Fruit fly (Drosophila melanogaster) whole organism, prepupa: ENCODE measurements around the gene RNF220.

Source experiments
- CG31627 ChIP-seq: fragments of 200-800 bp; sonication (Bioruptor generic); optimal IDR thresholded peaks from 3 replicates; lab custom pipeline; 2016; ENCODE audit warnings: missing biosample characterization, missing genetic modification characterization
- CG3919 ChIP-seq: fragments of 200-800 bp; sonication (Bioruptor generic); optimal IDR thresholded peaks from 3 replicates; lab custom pipeline; 2016; ENCODE audit warnings: missing biosample characterization, missing genetic modification characterization
- Gug ChIP-seq: fragments of 200-800 bp; sonication (Bioruptor generic); IDR thresholded peaks from 2 replicates; pipeline ENCODE4 v1.3.6; 2022; ENCODE audit warnings: missing biosample characterization, missing genetic modification characterization
- acj6 ChIP-seq: fragments of 200-800 bp; sonication (Bioruptor generic); optimal IDR thresholded peaks from 3 replicates; lab custom pipeline; 2016; ENCODE audit warnings: missing biosample characterization, missing genetic modification characterization
- cyc ChIP-seq: fragments of 200-800 bp; sonication (Bioruptor generic); optimal IDR thresholded peaks from 3 replicates; lab custom pipeline; 2016; ENCODE audit warnings: missing biosample characterization, missing genetic modification characterization
- lz ChIP-seq: fragments of 200-800 bp; sonication (Bioruptor generic); optimal IDR thresholded peaks from 3 replicates; lab custom pipeline; 2016; ENCODE audit warnings: missing biosample characterization, missing genetic modification characterization

DNA sequence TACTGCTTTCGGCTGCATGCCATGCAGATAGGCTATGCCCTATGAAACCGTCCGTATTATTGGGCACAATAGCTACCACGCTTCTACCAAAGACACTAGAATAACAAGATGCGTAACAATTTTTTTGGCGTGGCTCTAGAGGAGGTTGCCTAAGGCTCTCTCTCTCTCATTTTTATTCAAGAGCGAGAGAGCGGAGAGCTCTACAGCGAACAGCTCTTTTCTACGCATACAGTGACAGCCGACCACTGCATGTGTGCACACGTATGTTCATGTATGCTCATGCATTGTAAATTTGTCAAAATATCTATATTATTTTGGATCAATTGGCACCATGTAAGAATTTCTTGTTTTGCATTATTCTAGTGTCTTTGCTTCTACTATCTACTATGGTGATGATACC is 6.8 kb upstream of the RNF220 start:
- TF ChIP-seq CG3919 (GFP tag; lab: Kevin White, UChicago) = no peak
- no peak for TF ChIP-seq CG31627
- no peak for TF ChIP-seq acj6 (GFP tag; lab: Kevin White, UChicago)
- TF ChIP-seq cyc (GFP tag; lab: Kevin White, UChicago) = no peak
- no peak for TF ChIP-seq Gug (GFP tag; lab: Robert Waterston, UW)
- no peak for TF ChIP-seq lz (GFP tag; lab: Kevin White, UChicago)
